Fruit fly (Drosophila melanogaster) whole organism, embryonic: Measurements from ENCODE around the gene cno.

Source experiments
- Atf-2 ChIP-seq: fragments of 200-800 bp; sonication (Bioruptor generic); optimal IDR thresholded peaks from 2 replicates; lab custom pipeline; 2016; ENCODE audit warnings: missing biosample characterization, missing genetic modification characterization
- C15 ChIP-seq: fragments of 200-800 bp; sonication (Bioruptor generic); IDR thresholded peaks from 3 replicates; pipeline ENCODE4 v1.3.6; 2022; ENCODE audit warnings: missing biosample characterization, missing genetic modification characterization
- CG10321 ChIP-seq: fragments of 200-800 bp; sonication (Bioruptor generic); IDR thresholded peaks from 2 replicates; pipeline ENCODE4 v1.3.6; 2022; ENCODE audit warnings: missing biosample characterization, missing genetic modification characterization
- CG10543 ChIP-seq: fragments of 200-800 bp; sonication (Bioruptor generic); optimal IDR thresholded peaks from 3 replicates; lab custom pipeline; 2017; ENCODE audit warnings: missing biosample characterization, mild to moderate bottlenecking, missing genetic modification characterization, moderate library complexity
- CG1603 ChIP-seq: fragments of 200-800 bp; sonication (Bioruptor generic); optimal IDR thresholded peaks from 2 replicates; lab custom pipeline; 2019; ENCODE audit warnings: missing biosample characterization, mild to moderate bottlenecking, missing genetic modification characterization, moderate library complexity
- CG17802 ChIP-seq: fragments of 200-800 bp; sonication (Bioruptor generic); optimal IDR thresholded peaks from 2 replicates; lab custom pipeline; 2018; ENCODE audit warnings: missing biosample characterization, mild to moderate bottlenecking, missing genetic modification characterization, moderate library complexity
- CG17829 ChIP-seq: fragments of 200-800 bp; optimal IDR thresholded peaks from 2 replicates; lab custom pipeline; 2019; ENCODE audit warnings: missing biosample characterization, mild to moderate bottlenecking, missing genetic modification characterization, moderate library complexity
- CG2678 ChIP-seq: fragments of 200-800 bp; sonication (Bioruptor generic); optimal IDR thresholded peaks from 3 replicates; lab custom pipeline; 2019; ENCODE audit warnings: missing biosample characterization, mild to moderate bottlenecking, missing genetic modification characterization, moderate library complexity
- CG31441 ChIP-seq: fragments of 200-800 bp; sonication (Bioruptor generic); IDR thresholded peaks from 2 replicates; pipeline ENCODE4 v1.3.6; 2022; ENCODE audit warnings: missing biosample characterization, missing genetic modification characterization
- CG34422 ChIP-seq: fragments of 200-800 bp; sonication (Bioruptor generic); IDR thresholded peaks from 3 replicates; pipeline ENCODE4 v1.3.6; 2022; ENCODE audit warnings: missing biosample characterization, missing genetic modification characterization
- CG3838 ChIP-seq: fragments of 200-800 bp; sonication (Bioruptor generic); optimal IDR thresholded peaks from 3 replicates; lab custom pipeline; 2016; ENCODE audit warnings: missing biosample characterization, missing genetic modification characterization
- CG3995 ChIP-seq: fragments of 200-800 bp; sonication (Bioruptor generic); optimal IDR thresholded peaks from 3 replicates; lab custom pipeline; 2016; ENCODE audit warnings: missing biosample characterization, missing genetic modification characterization
- CG43689 ChIP-seq: fragments of 200-800 bp; sonication (Bioruptor generic); IDR thresholded peaks from 2 replicates; pipeline ENCODE4 v1.3.6; 2022; ENCODE audit warnings: missing biosample characterization, missing genetic modification characterization
- CG6654 ChIP-seq: fragments of 200-800 bp; sonication (Bioruptor generic); optimal IDR thresholded peaks from 2 replicates; lab custom pipeline; 2017; ENCODE audit warnings: missing biosample characterization, mild to moderate bottlenecking, missing genetic modification characterization
- CG6683 ChIP-seq: fragments of 200-800 bp; sonication (Bioruptor generic); optimal IDR thresholded peaks from 2 replicates; lab custom pipeline; 2017; ENCODE audit warnings: missing biosample characterization, mild to moderate bottlenecking, missing genetic modification characterization, missing genetic modification reagents
- CG6813 ChIP-seq: fragments of 200-800 bp; sonication (Bioruptor generic); optimal IDR thresholded peaks from 2 replicates; lab custom pipeline; 2017; ENCODE audit warnings: missing biosample characterization, missing genetic modification characterization, mild to moderate bottlenecking, moderate library complexity, missing genetic modification reagents
- CG7357 ChIP-seq: fragments of 200-800 bp; sonication (Bioruptor generic); IDR thresholded peaks from 3 replicates; pipeline ENCODE4 v1.3.6; 2022; ENCODE audit warnings: missing biosample characterization, missing genetic modification characterization
- CG7786 ChIP-seq: fragments of 200-800 bp; sonication (Bioruptor generic); optimal IDR thresholded peaks from 2 replicates; lab custom pipeline; 2016; ENCODE audit warnings: missing biosample characterization, missing genetic modification characterization
- CG8765 ChIP-seq: fragments of 200-800 bp; sonication (Bioruptor generic); IDR thresholded peaks from 2 replicates; pipeline ENCODE4 v1.3.6; 2022; ENCODE audit warnings: missing biosample characterization, missing genetic modification characterization
- CG9817 ChIP-seq: fragments of 200-800 bp; sonication (Bioruptor generic); optimal IDR thresholded peaks from 2 replicates; lab custom pipeline; 2018; ENCODE audit warnings: missing biosample characterization, mild to moderate bottlenecking, missing genetic modification characterization, moderate library complexity
- Dp ChIP-seq: fragments of 200-800 bp; sonication (Bioruptor generic); optimal IDR thresholded peaks from 2 replicates; lab custom pipeline; 2018; ENCODE audit warnings: missing biosample characterization, mild to moderate bottlenecking, missing genetic modification characterization, moderate library complexity
- Elba2 ChIP-seq: fragments of 200-800 bp; sonication (Bioruptor generic); optimal IDR thresholded peaks from 3 replicates; lab custom pipeline; 2016; ENCODE audit warnings: missing biosample characterization, missing genetic modification characterization
- Fer2 ChIP-seq: fragments of 200-800 bp; sonication (Bioruptor generic); optimal IDR thresholded peaks from 2 replicates; lab custom pipeline; 2018; ENCODE audit warnings: missing biosample characterization, mild to moderate bottlenecking, missing genetic modification characterization, moderate library complexity
- HmgZ ChIP-seq: fragments of 200-800 bp; sonication (Bioruptor generic); optimal IDR thresholded peaks from 2 replicates; lab custom pipeline; 2018; ENCODE audit warnings: missing biosample characterization, mild to moderate bottlenecking, missing genetic modification characterization
- Lim3 ChIP-seq: fragments of 200-800 bp; sonication (Bioruptor generic); IDR thresholded peaks from 2 replicates; pipeline ENCODE4 v1.3.6; 2022; ENCODE audit warnings: missing biosample characterization, missing genetic modification characterization
- Mad ChIP-seq: fragments of 200-800 bp; sonication (Bioruptor generic); optimal IDR thresholded peaks from 2 replicates; lab custom pipeline; 2016; ENCODE audit warnings: missing biosample characterization, missing genetic modification characterization
- Myb ChIP-seq: fragments of 200-800 bp; sonication (Bioruptor generic); optimal IDR thresholded peaks from 2 replicates; lab custom pipeline; 2016; ENCODE audit warnings: missing biosample characterization, missing genetic modification characterization
- Ravus ChIP-seq: fragments of 200-800 bp; sonication (Bioruptor generic); IDR thresholded peaks from 2 replicates; pipeline ENCODE4 v1.3.6; 2022; ENCODE audit warnings: missing biosample characterization, missing genetic modification characterization
- Scr ChIP-seq: fragments of 200-800 bp; sonication (Bioruptor generic); IDR thresholded peaks from 2 replicates; pipeline ENCODE4 v1.3.6; 2022; ENCODE audit warnings: missing biosample characterization, missing genetic modification characterization; ENCODE audit not compliant: partially characterized antibody
- Trl ChIP-seq, 3 experiments: fragments of >200 bp in 2 of 3; fragments of 200-800 bp in 1 of 3; sonication (Bioruptor generic) in 1 of 3; optimal IDR thresholded peaks; 2 replicates in 1 of 3; 3 replicates in 2 of 3; lab custom pipeline; 2016 to 2017; ENCODE audit warnings: missing biosample characterization in 1 of 3, missing genetic modification characterization in 1 of 3
- cad ChIP-seq: fragments of >200 bp; optimal IDR thresholded peaks from 2 replicates; lab custom pipeline; 2017; ENCODE audit warnings: missing biosample characterization, missing genetic modification characterization
- dan ChIP-seq: fragments of 200-800 bp; sonication (Bioruptor generic); IDR thresholded peaks from 2 replicates; pipeline ENCODE4 v1.3.6; 2022; ENCODE audit warnings: missing biosample characterization, missing genetic modification characterization
- danr ChIP-seq: fragments of 200-800 bp; sonication (Bioruptor generic); IDR thresholded peaks from 2 replicates; pipeline ENCODE4 v1.3.6; 2022; ENCODE audit warnings: missing biosample characterization, missing genetic modification characterization
- dmrt11E ChIP-seq: fragments of 200-800 bp; sonication (Bioruptor generic); optimal IDR thresholded peaks from 3 replicates; lab custom pipeline; 2018; ENCODE audit warnings: missing biosample characterization, mild to moderate bottlenecking, missing genetic modification characterization, moderate library complexity
- exex ChIP-seq: fragments of 200-800 bp; sonication (Bioruptor generic); optimal IDR thresholded peaks from 4 replicates; lab custom pipeline; 2018; ENCODE audit warnings: missing biosample characterization, mild to moderate bottlenecking, missing genetic modification characterization, moderate library complexity
- gfzf ChIP-seq: fragments of 200-800 bp; sonication (Bioruptor generic); optimal IDR thresholded peaks from 2 replicates; lab custom pipeline; 2016; ENCODE audit warnings: missing biosample characterization, mild to moderate bottlenecking, missing genetic modification characterization, moderate library complexity
- mirr ChIP-seq: fragments of 200-800 bp; sonication (Bioruptor generic); optimal IDR thresholded peaks from 3 replicates; lab custom pipeline; 2018; ENCODE audit warnings: missing biosample characterization, mild to moderate bottlenecking, missing genetic modification characterization
- mld ChIP-seq: fragments of 200-800 bp; sonication (Bioruptor generic); IDR thresholded peaks from 3 replicates; pipeline ENCODE4 v1.3.6; 2022; ENCODE audit warnings: missing biosample characterization, missing genetic modification characterization; ENCODE audit not compliant: partially characterized antibody
- nerfin-1 ChIP-seq: fragments of 200-800 bp; sonication (Bioruptor generic); optimal IDR thresholded peaks from 3 replicates; lab custom pipeline; 2019; ENCODE audit warnings: missing biosample characterization, mild to moderate bottlenecking, missing genetic modification characterization, moderate library complexity
- pan ChIP-seq, 4 experiments: fragments of >200 bp in 3 of 4; fragments of 200-800 bp in 1 of 4; sonication (Bioruptor generic) in 1 of 4; optimal IDR thresholded peaks in 3 of 4; IDR thresholded peaks in 1 of 4; 2 replicates each; pipeline versions ENCODE4 v1.3.6 to Lab custom; 2017 to 2022; ENCODE audit warnings: missing biosample characterization in 2 of 4, missing genetic modification characterization in 2 of 4, mixed read lengths in 1 of 4
- pb ChIP-seq: fragments of 200-800 bp; sonication (Bioruptor generic); optimal IDR thresholded peaks from 3 replicates; lab custom pipeline; 2016; ENCODE audit warnings: missing biosample characterization, missing genetic modification characterization
- pzg ChIP-seq: fragments of 200-800 bp; sonication (Bioruptor generic); optimal IDR thresholded peaks from 3 replicates; lab custom pipeline; 2018; ENCODE audit warnings: missing biosample characterization, mild to moderate bottlenecking, missing genetic modification characterization, moderate library complexity
- sim ChIP-seq: fragments of 200-800 bp; sonication (Bioruptor generic); IDR thresholded peaks from 2 replicates; pipeline ENCODE4 v1.3.6; 2022; ENCODE audit warnings: missing biosample characterization, missing genetic modification characterization
- vvl ChIP-seq: fragments of 200-800 bp; sonication (Bioruptor generic); IDR thresholded peaks from 2 replicates; pipeline ENCODE4 v1.3.6; 2022; ENCODE audit warnings: missing biosample characterization, missing genetic modification characterization
- wek ChIP-seq: fragments of 200-800 bp; sonication (Bioruptor generic); optimal IDR thresholded peaks from 3 replicates; lab custom pipeline; 2018; ENCODE audit warnings: missing biosample characterization, mild to moderate bottlenecking, missing genetic modification characterization, moderate library complexity
- yki ChIP-seq: fragments of >200 bp; optimal IDR thresholded peaks from 3 replicates; lab custom pipeline; 2018

Gene cno

dm6 chr3R:5223135-5223534 lies 5.9 kb upstream of the cno start, which contains the start of gene CG2604 (continued):
- TF ChIP-seq CG17829 (tag; lab: Kevin White, UChicago) = no peak
- no peak for TF ChIP-seq CG6654 (GFP tag; lab: Kevin White, UChicago)
- TF ChIP-seq CG34422 (GFP tag; lab: Robert Waterston, UW) = no peak
- TF ChIP-seq Ravus (GFP tag; lab: Robert Waterston, UW) = no peak
- no peak for TF ChIP-seq Fer2 (tag; lab: Kevin White, UChicago)
- no peak for TF ChIP-seq CG43689 (GFP tag; lab: Robert Waterston, UW)
- no peak for TF ChIP-seq sim (GFP tag; lab: Robert Waterston, UW)
- TF ChIP-seq pb (GFP tag; lab: Kevin White, UChicago) = no peak
- no peak for TF ChIP-seq yki (lab: Kevin White, UChicago)
- peak; percentile 87 for TF ChIP-seq wek (GFP tag; lab: Kevin White, UChicago)
- no peak for TF ChIP-seq CG9817
- TF ChIP-seq exex = peak; percentile 49
- TF ChIP-seq mirr (GFP tag; lab: Kevin White, UChicago) = peak; percentile 31
- TF ChIP-seq cad (GFP tag; lab: Kevin White, UChicago) = no peak
- no peak for TF ChIP-seq Trl (optimal IDR thresholded peaks at IDR 0.05; lab: Kevin White, UChicago)
- no peak for TF ChIP-seq Trl (GFP tag; optimal IDR thresholded peaks at IDR 0.05; lab: Kevin White, UChicago)
- TF ChIP-seq CG8765 (GFP tag; lab: Robert Waterston, UW) = no peak
- peak; percentile 31 for TF ChIP-seq gfzf (GFP tag; lab: Kevin White, UChicago)
- TF ChIP-seq mld = no peak
- TF ChIP-seq dmrt11E (tag; lab: Kevin White, UChicago) = no peak
- no peak for TF ChIP-seq CG31441
- no peak for TF ChIP-seq Scr (GFP tag; lab: Robert Waterston, UW)
- no peak for TF ChIP-seq Atf-2 (GFP tag; lab: Kevin White, UChicago)
- peak; percentile 50 for TF ChIP-seq Elba2
- TF ChIP-seq Dp (GFP tag; lab: Kevin White, UChicago) = no peak
- no peak for TF ChIP-seq CG6683 (GFP tag; lab: Kevin White, UChicago)
- no peak for TF ChIP-seq nerfin-1 (tag; lab: Kevin White, UChicago)
- TF ChIP-seq CG7786 (GFP tag; lab: Kevin White, UChicago) = no peak
- no peak for TF ChIP-seq dan (GFP tag; lab: Robert Waterston, UW)
- TF ChIP-seq CG6813 = no peak
- TF ChIP-seq CG17802 (tag; lab: Kevin White, UChicago) = peak; percentile 55
- TF ChIP-seq pzg (GFP tag; lab: Kevin White, UChicago) = peak; percentile 45
- TF ChIP-seq CG3838 = no peak
- TF ChIP-seq C15 = no peak
- TF ChIP-seq CG2678 (tag; lab: Kevin White, UChicago) = no peak
- TF ChIP-seq CG10321 = no peak
- TF ChIP-seq CG3995 = peak; percentile 65
- TF ChIP-seq CG10543 (GFP tag; lab: Kevin White, UChicago) = no peak
- peak; percentile 10 for TF ChIP-seq HmgZ (tag; lab: Kevin White, UChicago)
- peak; percentile 23 for TF ChIP-seq Myb
- TF ChIP-seq Lim3 (GFP tag; lab: Robert Waterston, UW) = no peak
- TF ChIP-seq vvl (GFP tag; lab: Robert Waterston, UW) = no peak
- no peak for TF ChIP-seq danr
- no peak for TF ChIP-seq Mad (GFP tag; lab: Kevin White, UChicago)
- no peak for TF ChIP-seq pan (optimal IDR thresholded peaks at IDR 0.05; lab: Kevin White, UChicago)
- no peak for TF ChIP-seq pan (GFP tag; optimal IDR thresholded peaks at IDR 0.05 in 1 of 2, IDR thresholded peaks at IDR 0.05 in 1 of 2)
- TF ChIP-seq CG7357 (GFP tag; lab: Robert Waterston, UW) = peak; percentile 92
- TF ChIP-seq CG1603 (tag; lab: Kevin White, UChicago) = peak; percentile 31
